Fruit fly (Drosophila melanogaster) whole organism, pupa: ENCODE measurements around the gene Mocs2B.

Experiments
- CG10348 ChIP-seq: fragments of 200-800 bp; sonication (Bioruptor generic); IDR thresholded peaks from 2 replicates; pipeline ENCODE4 v1.3.6; 2022; ENCODE audit warnings: missing biosample characterization, missing genetic modification characterization
- CG13204 ChIP-seq: fragments of 200-800 bp; sonication (Bioruptor generic); optimal IDR thresholded peaks from 2 replicates; lab custom pipeline; 2018; ENCODE audit warnings: missing biosample characterization, mild to moderate bottlenecking, missing genetic modification characterization, moderate library complexity
- CG15710 ChIP-seq: fragments of 200-800 bp; sonication (Bioruptor generic); optimal IDR thresholded peaks from 2 replicates; lab custom pipeline; 2018; ENCODE audit warnings: missing biosample characterization, mild to moderate bottlenecking, missing genetic modification characterization, moderate library complexity
- CG9948 ChIP-seq: fragments of 200-800 bp; sonication (Bioruptor generic); optimal IDR thresholded peaks from 2 replicates; lab custom pipeline; 2018; ENCODE audit warnings: missing biosample characterization, mild to moderate bottlenecking, missing genetic modification characterization, moderate library complexity
- EcR ChIP-seq: fragments of 200-800 bp; sonication (Bioruptor generic); optimal IDR thresholded peaks from 3 replicates; lab custom pipeline; 2019; ENCODE audit warnings: missing biosample characterization, missing genetic modification characterization, mild to moderate bottlenecking, moderate library complexity, missing genetic modification reagents
- Pif1A ChIP-seq: fragments of 200-800 bp; sonication (Bioruptor generic); optimal IDR thresholded peaks from 3 replicates; lab custom pipeline; 2016; ENCODE audit warnings: missing biosample characterization, missing genetic modification characterization
- Snoo ChIP-seq: fragments of 200-800 bp; sonication (Bioruptor generic); optimal IDR thresholded peaks from 3 replicates; lab custom pipeline; 2017; ENCODE audit warnings: missing biosample characterization, mild to moderate bottlenecking, missing genetic modification characterization, inconsistent platforms
- rn ChIP-seq: fragments of 200-800 bp; sonication (Bioruptor generic); IDR thresholded peaks from 2 replicates; pipeline ENCODE4 v1.3.6; 2022; ENCODE audit warnings: missing biosample characterization, missing genetic modification characterization

dm6 chr3R:25137565-25138367, 10.6 kb upstream of the Mocs2B start, which contains the start of gene danr:
- TF ChIP-seq CG13204 (GFP tag; lab: Kevin White, UChicago) (no peak), rn (GFP tag; lab: Robert Waterston, UW) (no peak), CG15710 (tag; lab: Kevin White, UChicago) (no peak), Pif1A (no peak), EcR (GFP tag; lab: Kevin White, UChicago) (no peak), Snoo (tag; lab: Kevin White, UChicago) (no peak), CG9948 (tag; lab: Kevin White, UChicago) (no peak), CG10348 (GFP tag; lab: Robert Waterston, UW) (no peak)
